Fruit fly (Drosophila melanogaster): Measurements from ENCODE around the gene Smr.
A peak's percentile ranks its signal among the peaks of the same experiment; 100 is the strongest.

Gene Smr

DNA sequence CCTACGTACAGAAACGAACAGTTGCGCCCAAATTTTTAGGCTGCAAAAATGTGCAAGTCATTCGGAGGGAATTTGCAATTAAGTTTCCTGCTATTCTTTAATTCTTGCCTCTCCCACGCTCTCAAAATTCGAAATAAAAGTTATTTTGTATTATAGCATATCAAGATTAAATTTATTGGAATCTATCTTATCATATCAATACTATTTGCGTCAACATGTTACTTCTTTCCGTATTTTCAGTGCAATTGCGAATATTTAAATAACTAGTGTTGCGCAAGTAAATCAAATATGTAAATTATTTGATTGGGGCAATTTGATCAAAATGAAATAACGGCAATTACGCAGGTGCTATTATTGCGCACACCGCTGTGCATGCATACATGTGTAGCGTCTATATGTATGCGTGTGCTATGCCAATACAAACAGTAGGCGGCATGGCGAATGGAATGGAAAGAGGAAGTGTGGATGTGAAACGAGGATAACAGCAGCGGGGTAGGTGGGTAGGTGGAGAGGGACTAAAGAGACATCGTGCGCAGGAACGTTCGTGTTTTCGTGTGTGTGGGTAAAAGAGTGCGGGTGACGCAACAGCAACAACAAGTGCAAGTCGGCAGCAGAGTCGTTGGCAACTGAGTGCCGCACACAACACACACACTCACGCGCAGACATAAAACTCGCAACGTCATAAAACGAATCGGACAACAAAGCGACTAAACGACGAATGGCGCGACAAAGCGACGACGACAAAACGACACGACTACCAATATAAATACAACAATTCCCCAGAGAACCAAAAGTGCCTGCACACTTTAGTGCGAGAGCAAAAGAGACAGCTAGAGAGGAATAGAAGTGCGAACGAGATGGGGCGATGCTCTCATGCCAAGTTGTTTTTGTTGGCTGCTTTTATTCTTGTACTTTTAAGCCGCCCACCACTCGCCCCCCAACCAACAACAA, 6.7 kb downstream of the Smr start (continued):
- no peak for TF ChIP-seq pan (optimal IDR thresholded peaks at IDR 0.05)
- peak in 1 of 2 experiments; percentile 86 for TF ChIP-seq pan (GFP tag; optimal IDR thresholded peaks at IDR 0.05 in 1 of 2, IDR thresholded peaks at IDR 0.05 in 1 of 2)
- peak; percentile 87 to 95 for TF ChIP-seq Hr51 (GFP tag; optimal IDR thresholded peaks at IDR 0.05)
- TF ChIP-seq CG31441 (GFP tag; IDR thresholded peaks at IDR 0.05) = peak; percentile 87
- no peak for TF ChIP-seq CG7963 (GFP tag; IDR thresholded peaks at IDR 0.05; ENCODE audit: partially characterized antibody)
- TF ChIP-seq bsh (GFP tag; optimal IDR thresholded peaks at IDR 0.05) = peak; percentile 67 to 89
- no peak for TF ChIP-seq pita (GFP tag; optimal IDR thresholded peaks at IDR 0.05)
- TF ChIP-seq Hr39 (optimal IDR thresholded peaks at IDR 0.05) = no peak
- peak; percentile 85 for TF ChIP-seq CG9609 (GFP tag; optimal IDR thresholded peaks at IDR 0.05)
- peak; percentile 90 for TF ChIP-seq tap (tag; optimal IDR thresholded peaks at IDR 0.05)
- TF ChIP-seq Aef1 (GFP tag; IDR thresholded peaks at IDR 0.05) = peak; percentile 68
- peak; percentile 94 for TF ChIP-seq lilli (GFP tag; optimal IDR thresholded peaks at IDR 0.05)
- peak; percentile 83 for TF ChIP-seq CG2202 (tag; optimal IDR thresholded peaks at IDR 0.05)
- peak; percentile 53; the same call in 1 of the 2 replicates for TF ChIP-seq NFAT (GFP tag; IDR thresholded peaks at IDR 0.05)
- peak; percentile 93 for TF ChIP-seq slou (GFP tag; optimal IDR thresholded peaks at IDR 0.05)
- TF ChIP-seq Lhr (GFP tag; optimal IDR thresholded peaks at IDR 0.05) = peak; percentile 88
- peak; percentile 80 for TF ChIP-seq CG1832 (GFP tag; optimal IDR thresholded peaks at IDR 0.05)
- TF ChIP-seq Bteb2 (GFP tag; optimal IDR thresholded peaks at IDR 0.05) = peak; percentile 91
- TF ChIP-seq CG8089 (GFP tag; optimal IDR thresholded peaks at IDR 0.05) = peak; percentile 90
- no peak for TF ChIP-seq Lpt (GFP tag; optimal IDR thresholded peaks at IDR 0.05)
- peak; percentile 80 for TF ChIP-seq CG4617 (GFP tag; optimal IDR thresholded peaks at IDR 0.05; ENCODE audit: borderline replicate concordance)
- TF ChIP-seq CG15696 (tag; optimal IDR thresholded peaks at IDR 0.05) = peak; percentile 92
- TF ChIP-seq slbo (GFP tag; IDR thresholded peaks at IDR 0.05) = peak; percentile 88
- TF ChIP-seq CG11504 (tag; optimal IDR thresholded peaks at IDR 0.05) = peak; percentile 96
- 0 out of 2 replicates have a peak, but pooled peaks have one; percentile 74 for TF ChIP-seq CG10366 (GFP tag; IDR thresholded peaks at IDR 0.05)
- peak; percentile 88 for TF ChIP-seq Dip3 (GFP tag; optimal IDR thresholded peaks at IDR 0.05)
- peak; percentile 86 for TF ChIP-seq CG6654 (GFP tag; optimal IDR thresholded peaks at IDR 0.05)
- TF ChIP-seq Eip74EF (GFP tag; optimal IDR thresholded peaks at IDR 0.05) = peak in 1 of 2 experiments; percentile 90
- TF ChIP-seq Oli (tag; optimal IDR thresholded peaks at IDR 0.05) = peak; percentile 97
- TF ChIP-seq pfk (GFP tag; optimal IDR thresholded peaks at IDR 0.05) = peak; percentile 38
- peak; percentile 88 for TF ChIP-seq CG11093 (GFP tag; IDR thresholded peaks at IDR 0.05)
- TF ChIP-seq trh (GFP tag; optimal IDR thresholded peaks at IDR 0.05) = peak; percentile 90
- TF ChIP-seq D19A (tag; optimal IDR thresholded peaks at IDR 0.05) = peak; percentile 90
- peak; percentile 71; the same call in 1 of the 2 replicates for TF ChIP-seq CG32767 (GFP tag; IDR thresholded peaks at IDR 0.05)
- TF ChIP-seq Mrtf (GFP tag; IDR thresholded peaks at IDR 0.05) = peak; percentile 72
- peak; percentile 86 for TF ChIP-seq CG8281 (tag; optimal IDR thresholded peaks at IDR 0.05)
- TF ChIP-seq Ada2b (GFP tag; IDR thresholded peaks at IDR 0.05) = peak; percentile 70; the same call in 1 of the 2 replicates
- TF ChIP-seq Atf6 (GFP tag; IDR thresholded peaks at IDR 0.05) = peak; percentile 74
- TF ChIP-seq HmgD (GFP tag; optimal IDR thresholded peaks at IDR 0.05) = peak; percentile 53
- peak; percentile 90 for TF ChIP-seq maf-S (GFP tag; optimal IDR thresholded peaks at IDR 0.05)
- TF ChIP-seq Sin3A (optimal IDR thresholded peaks at IDR 0.05) = no peak
- peak in 1 of 2 experiments; percentile 99 for TF ChIP-seq eve (GFP tag; optimal IDR thresholded peaks at IDR 0.05)
- TF ChIP-seq CG4854 (GFP tag; optimal IDR thresholded peaks at IDR 0.05) = peak; percentile 91
- peak; percentile 59 for TF ChIP-seq Sry-β (GFP tag; optimal IDR thresholded peaks at IDR 0.05)
- TF ChIP-seq CG4424 (GFP tag; optimal IDR thresholded peaks at IDR 0.05) = peak; percentile 95
- peak; percentile 83 for TF ChIP-seq sisA (GFP tag; IDR thresholded peaks at IDR 0.05)
- TF ChIP-seq CG16813 (GFP tag; IDR thresholded peaks at IDR 0.05; ENCODE audit: partially characterized antibody) = no peak
- peak; percentile 85 for TF ChIP-seq NC2β (GFP tag; optimal IDR thresholded peaks at IDR 0.05)
